Fruit fly (Drosophila melanogaster) whole organism, embryonic: ENCODE results near the gene EndoGI.

Experiments
- CG6791 ChIP-seq: fragments of 200-800 bp; sonication (Bioruptor generic); IDR thresholded peaks from 3 replicates; pipeline ENCODE4 v1.3.6; 2022; ENCODE audit warnings: missing biosample characterization, missing genetic modification characterization; ENCODE audit not compliant: partially characterized antibody
- CG8944 ChIP-seq: fragments of 200-800 bp; sonication (Bioruptor generic); optimal IDR thresholded peaks from 3 replicates; lab custom pipeline; 2016; ENCODE audit warnings: missing biosample characterization, missing genetic modification characterization
- Hr3 ChIP-seq: fragments of 200-800 bp; sonication (Bioruptor generic); optimal IDR thresholded peaks from 3 replicates; lab custom pipeline; 2016; ENCODE audit warnings: missing biosample characterization, missing genetic modification characterization
- Nf-YC ChIP-seq: fragments of 200-800 bp; optimal IDR thresholded peaks from 3 replicates; lab custom pipeline; 2019; ENCODE audit warnings: missing biosample characterization, mild to moderate bottlenecking, missing genetic modification characterization, moderate library complexity
- Oaz ChIP-seq: fragments of 200-800 bp; sonication (Bioruptor generic); IDR thresholded peaks from 2 replicates; pipeline ENCODE4 v1.3.6; 2022; ENCODE audit warnings: missing biosample characterization, missing genetic modification characterization
- insv ChIP-seq, 2 experiments: fragments of 200-800 bp; sonication (Bioruptor generic); optimal IDR thresholded peaks; 3 replicates each; lab custom pipeline; 2016 to 2018; ENCODE audit warnings: missing biosample characterization in 2 of 2, missing genetic modification characterization in 2 of 2
- psq ChIP-seq: fragments of 200-800 bp; sonication (Bioruptor generic); optimal IDR thresholded peaks from 2 replicates; lab custom pipeline; 2017; ENCODE audit warnings: missing biosample characterization, missing genetic modification characterization
- tll ChIP-seq, 2 experiments: fragments of 200-800 bp in 1 of 2; fragments of >200 bp in 1 of 2; sonication (Bioruptor generic) in 1 of 2; optimal IDR thresholded peaks; 2 replicates each; lab custom pipeline; 2017 to 2019; ENCODE audit warnings: missing biosample characterization in 2 of 2, missing genetic modification characterization in 2 of 2, mild to moderate bottlenecking in 1 of 2, moderate library complexity in 1 of 2

- no peak for TF ChIP-seq psq (GFP tag; lab: Kevin White, UChicago)
- no peak for TF ChIP-seq Nf-YC (tag; lab: Kevin White, UChicago)
- no peak for TF ChIP-seq Oaz (GFP tag; lab: Robert Waterston, UW)
- TF ChIP-seq insv (GFP tag; optimal IDR thresholded peaks at IDR 0.05; lab: Kevin White, UChicago), result no peak
- TF ChIP-seq tll (GFP tag; optimal IDR thresholded peaks at IDR 0.05; lab: Kevin White, UChicago), result no peak
- no peak for TF ChIP-seq CG6791 (GFP tag; lab: Robert Waterston, UW)
- TF ChIP-seq Hr3 (GFP tag; lab: Kevin White, UChicago), result no peak
- no peak for TF ChIP-seq CG8944 (GFP tag; lab: Kevin White, UChicago)
Observed at dm6 chr2L:16271486-16271806, 14.0 kb downstream of the EndoGI start.
